Worm (Caenorhabditis elegans): ENCODE measurements around the gene prp-6.

Gene prp-6

ce11 chrV:18085150-18085833, 63.0 kb downstream of the prp-6 start, which contains the start of gene fbxa-106 (continued):
- no peak for TF ChIP-seq F57A8.1 (GFP tag; optimal IDR thresholded peaks at IDR 0.05)
- no peak for TF ChIP-seq mel-28 (tag; optimal IDR thresholded peaks at IDR 0.05; ENCODE audit: borderline replicate concordance)
- TF ChIP-seq ccch-3 (GFP tag; optimal IDR thresholded peaks at IDR 0.05) = no peak
- no peak for TF ChIP-seq K11D2.4 (GFP tag; IDR thresholded peaks at IDR 0.05)
- no peak for TF ChIP-seq ztf-25 (GFP tag; IDR thresholded peaks at IDR 0.05)
- TF ChIP-seq ceh-27 (GFP tag; optimal IDR thresholded peaks at IDR 0.05) = no peak
- TF ChIP-seq sptf-2 (GFP tag; optimal IDR thresholded peaks at IDR 0.05) = no peak
- TF ChIP-seq snpc-1.1 (tag; optimal IDR thresholded peaks at IDR 0.05; ENCODE audit: insufficient read depth) = peak; percentile 25
- TF ChIP-seq Y79H2A.3 (GFP tag; conservative IDR thresholded peaks at IDR 0.05) = no peak
- no peak for TF ChIP-seq lin-40 (tag; optimal IDR thresholded peaks at IDR 0.05)
- no peak for TF ChIP-seq aptf-2 (GFP tag; conservative IDR thresholded peaks at IDR 0.05)
- TF ChIP-seq dpff-1 (tag; optimal IDR thresholded peaks at IDR 0.05) = no peak
- TF ChIP-seq rcor-1 (GFP tag; IDR thresholded peaks at IDR 0.05) = 0 out of 2 replicates have a peak, but pooled peaks have one; percentile 36
- no peak for TF ChIP-seq mxl-1 (tag; optimal IDR thresholded peaks at IDR 0.05)
- TF ChIP-seq B0261.1 (tag; optimal IDR thresholded peaks at IDR 0.05) = no peak
- no peak for TF ChIP-seq T07F8.4 (tag; optimal IDR thresholded peaks at IDR 0.05)
- TF ChIP-seq lin-35 (GFP tag; optimal IDR thresholded peaks at IDR 0.05) = no peak
- TF ChIP-seq Y53G8AR.9 (GFP tag; conservative IDR thresholded peaks at IDR 0.05) = 0 out of 2 replicates have a peak, but pooled peaks have one; percentile 42
- TF ChIP-seq hrde-1 (tag; optimal IDR thresholded peaks at IDR 0.05; ENCODE audit: borderline replicate concordance) = no peak
- TF ChIP-seq K12H6.12 (tag; optimal IDR thresholded peaks at IDR 0.05) = no peak
- no peak for TF ChIP-seq nfya-1 (tag; optimal IDR thresholded peaks at IDR 0.05; ENCODE audit: borderline replicate concordance, insufficient read depth)
- TF ChIP-seq ekl-4 (GFP tag; IDR thresholded peaks at IDR 0.05) = no peak
- no peak for TF ChIP-seq madf-10 (tag; optimal IDR thresholded peaks at IDR 0.05)
- no peak; the same call in 1 of the 2 replicates for TF ChIP-seq attf-6 (GFP tag; IDR thresholded peaks at IDR 0.05)
- peak; percentile 62 for TF ChIP-seq madf-6 (GFP tag; IDR thresholded peaks at IDR 0.05)
- TF ChIP-seq pbrm-1 (GFP tag; IDR thresholded peaks at IDR 0.05) = peak; percentile 48
- TF ChIP-seq mcd-1 (GFP tag; IDR thresholded peaks at IDR 0.05) = peak; percentile 27; the same call in 1 of the 2 replicates
- TF ChIP-seq hsf-1 (GFP tag; IDR thresholded peaks at IDR 0.05) = no peak
- TF ChIP-seq ceh-58 (GFP tag; IDR thresholded peaks at IDR 0.05) = no peak
- TF ChIP-seq egl-44 (GFP tag; IDR thresholded peaks at IDR 0.05) = 0 out of 2 replicates have a peak, but pooled peaks have one; percentile 26
- no peak for TF ChIP-seq let-607 (tag; optimal IDR thresholded peaks at IDR 0.05)
- no peak for TF ChIP-seq hlh-26 (GFP tag; conservative IDR thresholded peaks at IDR 0.05)
- TF ChIP-seq F33H1.4 (GFP tag; IDR thresholded peaks at IDR 0.05) = no peak
- no peak for TF ChIP-seq chd-7 (tag; optimal IDR thresholded peaks at IDR 0.05)
- no peak for TF ChIP-seq nhr-80 (tag; optimal IDR thresholded peaks at IDR 0.05)
- TF ChIP-seq ztf-3 (GFP tag; optimal IDR thresholded peaks at IDR 0.05) = no peak
- TF ChIP-seq Y95B8A.8 (GFP tag; IDR thresholded peaks at IDR 0.05) = peak; percentile 66; the same call in 1 of the 2 replicates
- no peak for TF ChIP-seq ztf-28 (GFP tag; IDR thresholded peaks at IDR 0.05)
- TF ChIP-seq B0035.1 (tag; optimal IDR thresholded peaks at IDR 0.05) = no peak
- no peak for TF ChIP-seq lir-1 (GFP tag; conservative IDR thresholded peaks at IDR 0.05)
- TF ChIP-seq efl-1 (GFP tag; optimal IDR thresholded peaks at IDR 0.05) = peak; percentile 16
- no peak for TF ChIP-seq atf-7 (tag; optimal IDR thresholded peaks at IDR 0.05)
- TF ChIP-seq egrh-3 (GFP tag; IDR thresholded peaks at IDR 0.05) = no peak
- TF ChIP-seq lin-54 (GFP tag; optimal IDR thresholded peaks at IDR 0.05) = peak; percentile 47
- TF ChIP-seq ceh-91 (GFP tag; IDR thresholded peaks at IDR 0.05) = no peak
- TF ChIP-seq let-526 (GFP tag; IDR thresholded peaks at IDR 0.05) = no peak
- no peak for TF ChIP-seq die-1 (tag; optimal IDR thresholded peaks at IDR 0.05)

Measured in whole organism, young adult.